Fruit fly (Drosophila melanogaster) whole organism, embryonic: Measurements from ENCODE around the gene CG15473.

Source experiments
- CG10431 ChIP-seq: fragments of 200-800 bp; sonication (Bioruptor generic); optimal IDR thresholded peaks from 3 replicates; lab custom pipeline; 2018; ENCODE audit warnings: missing biosample characterization, mild to moderate bottlenecking, missing genetic modification characterization
- CG12299 ChIP-seq: fragments of 200-800 bp; sonication (Bioruptor generic); optimal IDR thresholded peaks from 2 replicates; lab custom pipeline; 2018; ENCODE audit warnings: missing biosample characterization, mild to moderate bottlenecking, missing genetic modification characterization
- CG13287 ChIP-seq: fragments of 200-800 bp; sonication (Bioruptor generic); IDR thresholded peaks from 2 replicates; pipeline ENCODE4 v1.3.6; 2022; ENCODE audit warnings: missing biosample characterization, missing genetic modification characterization; ENCODE audit not compliant: partially characterized antibody
- CG16813 ChIP-seq: fragments of 200-800 bp; sonication (Bioruptor generic); IDR thresholded peaks from 3 replicates; pipeline ENCODE4 v1.3.6; 2022; ENCODE audit warnings: missing biosample characterization, missing genetic modification characterization; ENCODE audit not compliant: partially characterized antibody
- CG17186 ChIP-seq: fragments of 200-800 bp; sonication (Bioruptor generic); optimal IDR thresholded peaks from 3 replicates; lab custom pipeline; 2017; ENCODE audit warnings: missing biosample characterization, missing genetic modification reagents, missing genetic modification characterization
- CG34224 ChIP-seq: fragments of 200-800 bp; sonication (Bioruptor generic); IDR thresholded peaks from 3 replicates; pipeline ENCODE4 v1.3.6; 2022; ENCODE audit warnings: missing biosample characterization, missing genetic modification characterization; ENCODE audit not compliant: partially characterized antibody
- Ets65A ChIP-seq: fragments of 200-800 bp; sonication (Bioruptor generic); peaks from one replicate; lab custom pipeline; 2016; ENCODE audit warnings: missing biosample characterization, missing genetic modification characterization
- Sox100B ChIP-seq: fragments of 200-800 bp; sonication (Bioruptor generic); optimal IDR thresholded peaks from 3 replicates; lab custom pipeline; 2018; ENCODE audit warnings: missing biosample characterization, mild to moderate bottlenecking, missing genetic modification characterization
- Taf1 ChIP-seq: fragments of 200-800 bp; sonication (Bioruptor generic); IDR thresholded peaks from 2 replicates; pipeline ENCODE4 v1.3.6; 2022; ENCODE audit warnings: missing biosample characterization, missing genetic modification characterization
- Tbp ChIP-seq: fragments of >200 bp; optimal IDR thresholded peaks from 2 replicates; lab custom pipeline; 2018; ENCODE audit warnings: missing biosample characterization, missing genetic modification characterization
- crol ChIP-seq: fragments of 200-800 bp; sonication (Bioruptor generic); IDR thresholded peaks from 2 replicates; pipeline ENCODE4 v1.3.6; 2022; ENCODE audit warnings: missing biosample characterization, missing genetic modification characterization
- nerfin-2 ChIP-seq: fragments of 200-800 bp; sonication (Bioruptor generic); IDR thresholded peaks from 2 replicates; pipeline ENCODE4 v1.3.6; 2022; ENCODE audit warnings: missing biosample characterization, missing genetic modification characterization; ENCODE audit not compliant: partially characterized antibody
- repo ChIP-seq: fragments of 200-800 bp; sonication (Bioruptor generic); optimal IDR thresholded peaks from 2 replicates; lab custom pipeline; 2016; ENCODE audit warnings: missing biosample characterization, missing genetic modification characterization
- vnd ChIP-seq: fragments of 200-800 bp; sonication (Bioruptor generic); IDR thresholded peaks from 3 replicates; pipeline ENCODE4 v1.3.6; 2022; ENCODE audit warnings: missing biosample characterization, missing genetic modification characterization; ENCODE audit not compliant: partially characterized antibody

dm6 chrX:4654397-4654796 lies at the start of gene CG15473:
- TF ChIP-seq repo (GFP tag; lab: Kevin White, UChicago) = no peak
- TF ChIP-seq Taf1 (GFP tag; lab: Robert Waterston, UW) = no peak
- TF ChIP-seq Ets65A = no peak
- no peak for TF ChIP-seq Sox100B (GFP tag; lab: Kevin White, UChicago)
- TF ChIP-seq CG34224 (GFP tag; lab: Robert Waterston, UW) = no peak
- no peak for TF ChIP-seq Tbp
- TF ChIP-seq CG16813 (GFP tag; lab: Robert Waterston, UW) = no peak
- TF ChIP-seq crol (GFP tag; lab: Robert Waterston, UW) = no peak
- TF ChIP-seq nerfin-2 (GFP tag; lab: Robert Waterston, UW) = no peak
- no peak for TF ChIP-seq CG17186
- TF ChIP-seq CG10431 = no peak
- no peak for TF ChIP-seq CG12299
- no peak for TF ChIP-seq vnd (GFP tag; lab: Robert Waterston, UW)
- TF ChIP-seq CG13287 (GFP tag; lab: Robert Waterston, UW) = no peak
